Worm (Caenorhabditis elegans) whole organism, late embryonic: ENCODE measurements around the gene col-149.
A peak's percentile ranks its signal among the peaks of the same experiment; 100 is the strongest.
"Not testable (repeated sequence)": the region's sequence is repeated elsewhere in the genome, so short reads cannot be mapped to it uniquely, and the experiment has no call there.

Source experiments
- K09A11.1 ChIP-seq: sonication (generic microtip); optimal IDR thresholded peaks from 2 replicates; lab custom pipeline; 2017; ENCODE audit warnings: antibody characterized with exemption, mild to moderate bottlenecking, missing genetic modification characterization, missing compliant biosample characterization; ENCODE audit not compliant: insufficient read depth
- ama-1 ChIP-seq: fragments of 150-350 bp; optimal IDR thresholded peaks from 2 replicates; lab custom pipeline; 2014
- ceh-9 ChIP-seq: sonication (generic microtip); optimal IDR thresholded peaks from 2 replicates; lab custom pipeline; 2016; ENCODE audit warnings: mild to moderate bottlenecking, missing genetic modification characterization, inconsistent platforms, missing compliant biosample characterization
- fkh-10 ChIP-seq: fragments of 150-350 bp; optimal IDR thresholded peaks from 2 replicates; lab custom pipeline; 2014; ENCODE audit warnings: missing biosample characterization, missing genetic modification reagents, missing genetic modification characterization
- gmeb-2 ChIP-seq: sonication (generic microtip); optimal IDR thresholded peaks from 2 replicates; lab custom pipeline; 2016; ENCODE audit warnings: missing genetic modification characterization, inconsistent platforms, missing compliant biosample characterization
- hlh-13 ChIP-seq: fragments of 200-800 bp; sonication (Bioruptor generic); optimal IDR thresholded peaks from 2 replicates; lab custom pipeline; 2018; ENCODE audit warnings: mild to moderate bottlenecking, missing genetic modification characterization, missing compliant biosample characterization
- nhr-11 ChIP-seq: fragments of 150-350 bp; optimal IDR thresholded peaks from 2 replicates; lab custom pipeline; 2014; ENCODE audit warnings: missing biosample characterization, missing genetic modification characterization
- pha-4 ChIP-seq: fragments of 150-350 bp; optimal IDR thresholded peaks from 2 replicates; lab custom pipeline; 2018; ENCODE audit warnings: missing biosample characterization, missing genetic modification reagents, missing genetic modification characterization
- pros-1 ChIP-seq: fragments of 150-350 bp; optimal IDR thresholded peaks from 2 replicates; lab custom pipeline; 2014; ENCODE audit warnings: missing biosample characterization, missing genetic modification reagents, missing genetic modification characterization
- sox-2 ChIP-seq: fragments of 200-800 bp; sonication (Bioruptor generic); IDR thresholded peaks from 2 replicates; pipeline ENCODE4 v1.3.6; 2022; ENCODE audit warnings: missing genetic modification reagents, missing genetic modification characterization, missing compliant biosample characterization
- tbx-2 ChIP-seq: sonication (generic microtip); optimal IDR thresholded peaks from 2 replicates; lab custom pipeline; 2016; ENCODE audit warnings: missing genetic modification characterization, missing compliant biosample characterization
- unc-42 ChIP-seq: sonication (generic microtip); optimal IDR thresholded peaks from 2 replicates; lab custom pipeline; 2016; ENCODE audit warnings: missing genotype, missing genetic modification characterization, missing compliant biosample characterization

- not testable (repeated sequence) for TF ChIP-seq hlh-13 (GFP tag; lab: Kevin White, UChicago); fkh-10; sox-2 (GFP tag; lab: Robert Waterston, UW); gmeb-2; ama-1 (lab: Kevin White, UChicago); K09A11.1 (tag; lab: Kevin White, UChicago); nhr-11; ceh-9 (tag; lab: Kevin White, UChicago); pha-4 (tag; lab: Kevin White, UChicago); pros-1
- TF ChIP-seq tbx-2 (tag; lab: Kevin White, UChicago) (peak; percentile 25), unc-42 (tag; lab: Kevin White, UChicago) (peak; percentile 17)
Observed at ce11 chrV:10341905-10342328, 49.2 kb upstream of the col-149 start, which contains the start of gene K07C5.13.
